In the genomic region with DNA sequence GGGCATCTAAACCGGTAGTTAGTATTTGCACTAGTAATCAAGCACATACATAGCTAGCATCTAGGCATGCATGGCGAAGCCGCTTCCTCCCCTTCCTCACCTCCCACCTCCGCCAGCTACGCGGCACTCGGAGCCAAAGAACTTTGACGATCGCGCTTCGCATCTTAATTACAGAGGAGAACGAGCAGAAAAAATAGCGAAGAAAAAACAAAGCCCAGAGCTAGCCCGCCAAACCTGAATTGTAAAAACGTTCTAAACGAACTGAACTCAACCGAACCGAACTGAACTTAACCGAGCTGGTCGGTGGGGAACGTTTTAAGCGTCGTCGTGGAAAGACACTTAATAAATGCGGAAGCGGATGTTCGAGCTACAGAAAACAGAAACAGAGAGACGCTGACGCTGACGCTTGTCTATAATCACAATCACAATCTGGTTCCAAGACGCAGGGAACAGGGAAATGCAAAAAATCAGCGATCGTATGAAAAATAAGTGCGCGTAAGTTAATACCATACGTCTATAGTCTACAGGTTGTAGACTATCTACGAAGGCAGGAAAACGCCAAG, we compare ENCODE assay signal across 4 fruit fly cellular contexts.
TF ChIP-seq lines count a peak whose summit lies in the region.

No protein-coding gene starts in this region.

- no peak for TF ChIP-seq CTCF in whole organism, embryonic (GFP tag; optimal IDR thresholded peaks at IDR 0.05; lab: Kevin White, UChicago)

TF ChIP-seq in whole organism, adult, 20 proteins besides CTCF, POLR2A, EP300 and RAD21:
- no peak for TF ChIP-seq CG1620 (GFP tag; optimal IDR thresholded peaks at IDR 0.05; lab: Kevin White, UChicago)
- TF ChIP-seq kay (GFP tag; lab: Kevin White, UChicago; ENCODE audit: borderline replicate concordance), result peak; percentile 34
- TF ChIP-seq cnc (optimal IDR thresholded peaks at IDR 0.05; lab: Kevin White, UChicago), result no peak
- TF ChIP-seq Crg-1 (GFP tag; optimal IDR thresholded peaks at IDR 0.05; lab: Kevin White, UChicago), result no peak
- no peak for TF ChIP-seq tj (GFP tag; optimal IDR thresholded peaks at IDR 0.05; lab: Kevin White, UChicago)
- no peak for TF ChIP-seq CG11617 (GFP tag; optimal IDR thresholded peaks at IDR 0.05; lab: Kevin White, UChicago)
- no peak for TF ChIP-seq Clk (GFP tag; optimal IDR thresholded peaks at IDR 0.05; lab: Kevin White, UChicago)
- TF ChIP-seq CG14711 (tag; optimal IDR thresholded peaks at IDR 0.05; lab: Kevin White, UChicago), result no peak
- TF ChIP-seq CG7045 (GFP tag; optimal IDR thresholded peaks at IDR 0.05; lab: Kevin White, UChicago), result no peak
- peak; percentile 32 for TF ChIP-seq ovo (GFP tag; optimal IDR thresholded peaks at IDR 0.05; lab: Kevin White, UChicago)
- peak; percentile 35 for TF ChIP-seq cic (GFP tag; optimal IDR thresholded peaks at IDR 0.05; lab: Kevin White, UChicago)
- TF ChIP-seq bab1 (GFP tag; optimal IDR thresholded peaks at IDR 0.05; lab: Kevin White, UChicago), result no peak
- no peak for TF ChIP-seq CG5204 (GFP tag; optimal IDR thresholded peaks at IDR 0.05; lab: Kevin White, UChicago)
- no peak for TF ChIP-seq Hr96 (GFP tag; optimal IDR thresholded peaks at IDR 0.05; lab: Kevin White, UChicago)
- TF ChIP-seq CG7101 (tag; optimal IDR thresholded peaks at IDR 0.05; lab: Kevin White, UChicago), result no peak
- TF ChIP-seq Mnt (GFP tag; optimal IDR thresholded peaks at IDR 0.05; lab: Kevin White, UChicago), result no peak
- TF ChIP-seq CG33017 (tag; optimal IDR thresholded peaks at IDR 0.05; lab: Kevin White, UChicago), result no peak
- no peak for TF ChIP-seq pad (GFP tag; optimal IDR thresholded peaks at IDR 0.05; lab: Kevin White, UChicago)
- no peak for TF ChIP-seq toe (GFP tag; optimal IDR thresholded peaks at IDR 0.05; lab: Kevin White, UChicago)
- TF ChIP-seq CG12768 (GFP tag; optimal IDR thresholded peaks at IDR 0.05; lab: Kevin White, UChicago), result no peak

TF ChIP-seq in whole organism, embryonic, 481 proteins besides CTCF, POLR2A, EP300 and RAD21:
- TF ChIP-seq Eip74EF (GFP tag; optimal IDR thresholded peaks at IDR 0.05; lab: Kevin White, UChicago) (peak in 1 of 2 experiments; percentile 55), chinmo (GFP tag; IDR thresholded peaks at IDR 0.05; lab: Robert Waterston, UW; ENCODE audit: partially characterized antibody) (peak; percentile 91; the same call in 3 of the 4 replicates), hbn (GFP tag; IDR thresholded peaks at IDR 0.05; lab: Robert Waterston, UW; ENCODE audit: partially characterized antibody) (no peak), crol (GFP tag; IDR thresholded peaks at IDR 0.05; lab: Robert Waterston, UW) (peak; percentile 56), CG10366 (GFP tag; IDR thresholded peaks at IDR 0.05; lab: Robert Waterston, UW) (no peak), Deaf1 (tag; optimal IDR thresholded peaks at IDR 0.05; lab: Kevin White, UChicago) (peak; percentile 53), CG34224 (GFP tag; IDR thresholded peaks at IDR 0.05; lab: Robert Waterston, UW; ENCODE audit: partially characterized antibody) (0 out of 3 replicates have a peak, but pooled peaks have one; percentile 23), Sry-δ (GFP tag; optimal IDR thresholded peaks at IDR 0.05; lab: Kevin White, UChicago) (no peak), CG13894 (tag; optimal IDR thresholded peaks at IDR 0.05; lab: Kevin White, UChicago) (peak; percentile 11), wor (GFP tag; IDR thresholded peaks at IDR 0.05; lab: Robert Waterston, UW) (no peak), sd (tag; optimal IDR thresholded peaks at IDR 0.05; lab: Kevin White, UChicago) (peak; percentile 23), nom (GFP tag; optimal IDR thresholded peaks at IDR 0.05; lab: Kevin White, UChicago) (peak; percentile 2), H15 (GFP tag; IDR thresholded peaks at IDR 0.05; lab: Robert Waterston, UW) (no peak), CG10543 (GFP tag; optimal IDR thresholded peaks at IDR 0.05; lab: Kevin White, UChicago) (peak; percentile 36), CG32772 (GFP tag; IDR thresholded peaks at IDR 0.05; lab: Robert Waterston, UW) (no peak)

TF ChIP-seq in whole organism, prepupa, 60 proteins besides CTCF, POLR2A, EP300 and RAD21:
- TF ChIP-seq svp (GFP tag; lab: Kevin White, UChicago) (peak; percentile 43), acj6 (GFP tag; optimal IDR thresholded peaks at IDR 0.05; lab: Kevin White, UChicago) (no peak), Lpt (GFP tag; optimal IDR thresholded peaks at IDR 0.05; lab: Kevin White, UChicago) (peak; percentile 4), ss (GFP tag; optimal IDR thresholded peaks at IDR 0.05; lab: Kevin White, UChicago) (peak in 1 of 2 experiments; percentile 32), Hr38 (GFP tag; optimal IDR thresholded peaks at IDR 0.05; lab: Kevin White, UChicago) (no peak), CG10669 (GFP tag; optimal IDR thresholded peaks at IDR 0.05; lab: Kevin White, UChicago) (no peak), Eip78C (GFP tag; lab: Kevin White, UChicago) (peak; percentile 29), CG6808 (GFP tag; optimal IDR thresholded peaks at IDR 0.05; lab: Kevin White, UChicago) (no peak), Eip75B (GFP tag; optimal IDR thresholded peaks at IDR 0.05; lab: Kevin White, UChicago) (no peak), lz (GFP tag; optimal IDR thresholded peaks at IDR 0.05; lab: Kevin White, UChicago) (no peak), CG6163 (GFP tag; IDR thresholded peaks at IDR 0.05; lab: Robert Waterston, UW) (0 out of 3 replicates have a peak, but pooled peaks have one; percentile 5), CG8319 (GFP tag; optimal IDR thresholded peaks at IDR 0.05; lab: Kevin White, UChicago) (no peak), CG11762 (GFP tag; optimal IDR thresholded peaks at IDR 0.05; lab: Kevin White, UChicago; ENCODE audit: insufficient read depth) (no peak)

TF ChIP-seq in whole organism, pupa, 21 proteins besides CTCF, POLR2A, EP300 and RAD21:
- TF ChIP-seq CG17806 (tag; optimal IDR thresholded peaks at IDR 0.05; lab: Kevin White, UChicago) (no peak), fd96Ca (GFP tag; IDR thresholded peaks at IDR 0.05; lab: Robert Waterston, UW) (no peak), EcR (GFP tag; optimal IDR thresholded peaks at IDR 0.05; lab: Kevin White, UChicago) (peak; percentile 95), CG15710 (tag; optimal IDR thresholded peaks at IDR 0.05; lab: Kevin White, UChicago) (no peak), CG4496 (GFP tag; IDR thresholded peaks at IDR 0.05; lab: Robert Waterston, UW) (no peak; the same call in 2 of the 3 replicates), Ets98B (GFP tag; IDR thresholded peaks at IDR 0.05; lab: Robert Waterston, UW) (no peak), CG13204 (GFP tag; optimal IDR thresholded peaks at IDR 0.05; lab: Kevin White, UChicago) (peak; percentile 69), rn (GFP tag; IDR thresholded peaks at IDR 0.05; lab: Robert Waterston, UW) (no peak), CG14655 (GFP tag; optimal IDR thresholded peaks at IDR 0.05; lab: Kevin White, UChicago) (no peak), CG32121 (GFP tag; IDR thresholded peaks at IDR 0.05; lab: Robert Waterston, UW) (no peak), Snoo (tag; optimal IDR thresholded peaks at IDR 0.05; lab: Kevin White, UChicago) (no peak), CG10348 (GFP tag; IDR thresholded peaks at IDR 0.05; lab: Robert Waterston, UW) (no peak)
